Worm (Caenorhabditis elegans): ENCODE results near the gene taf-10.

DNA sequence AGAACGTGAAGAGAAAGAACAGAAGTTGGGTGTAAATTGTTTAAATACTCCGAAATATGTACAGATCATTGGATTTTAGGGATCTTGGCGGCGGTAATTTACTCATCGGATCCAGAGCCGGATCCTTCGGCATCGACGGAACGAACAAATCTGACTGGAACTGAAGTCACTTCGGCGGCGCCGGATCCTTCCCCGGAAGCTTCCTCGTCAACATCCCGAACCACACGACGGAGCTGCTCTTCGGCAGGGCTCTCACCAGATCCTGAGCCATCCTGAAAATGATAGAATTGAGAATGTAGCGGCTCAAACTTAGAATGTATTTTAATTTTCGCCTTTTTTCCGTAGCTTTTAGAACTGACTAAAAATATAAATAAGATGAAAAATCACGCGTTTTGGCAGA lies 4.8 kb downstream of the taf-10 start:
- no peak for TF ChIP-seq ceh-82 (tag; optimal IDR thresholded peaks at IDR 0.05)
- no peak for TF ChIP-seq jun-1 (tag; optimal IDR thresholded peaks at IDR 0.05)
- no peak for TF ChIP-seq lsy-2 (tag; optimal IDR thresholded peaks at IDR 0.05)
- TF ChIP-seq unc-30 (tag; optimal IDR thresholded peaks at IDR 0.05): no peak
- TF ChIP-seq nhr-237 (tag; optimal IDR thresholded peaks at IDR 0.05): no peak
- no peak for TF ChIP-seq F16B12.6 (tag; optimal IDR thresholded peaks at IDR 0.05)
- TF ChIP-seq unc-86 (tag; optimal IDR thresholded peaks at IDR 0.05): no peak
- no peak for TF ChIP-seq skn-1 (tag; optimal IDR thresholded peaks at IDR 0.05)
- TF ChIP-seq lin-15B (tag; optimal IDR thresholded peaks at IDR 0.05): no peak
- TF ChIP-seq nhr-11 (tag; optimal IDR thresholded peaks at IDR 0.05): no peak
- no peak for TF ChIP-seq aha-1 (tag; optimal IDR thresholded peaks at IDR 0.05)
- TF ChIP-seq pag-3 (tag; optimal IDR thresholded peaks at IDR 0.05; ENCODE audit: borderline replicate concordance, insufficient read depth): no peak
- TF ChIP-seq Y116A8C.19 (tag; optimal IDR thresholded peaks at IDR 0.05; ENCODE audit: borderline replicate concordance): no peak
- no peak for TF ChIP-seq elt-2 (tag; optimal IDR thresholded peaks at IDR 0.05)

Measured in whole organism, L1 larva.